Worm (Caenorhabditis elegans): ENCODE measurements around the gene msra-1.

msra-1 gene

DNA sequence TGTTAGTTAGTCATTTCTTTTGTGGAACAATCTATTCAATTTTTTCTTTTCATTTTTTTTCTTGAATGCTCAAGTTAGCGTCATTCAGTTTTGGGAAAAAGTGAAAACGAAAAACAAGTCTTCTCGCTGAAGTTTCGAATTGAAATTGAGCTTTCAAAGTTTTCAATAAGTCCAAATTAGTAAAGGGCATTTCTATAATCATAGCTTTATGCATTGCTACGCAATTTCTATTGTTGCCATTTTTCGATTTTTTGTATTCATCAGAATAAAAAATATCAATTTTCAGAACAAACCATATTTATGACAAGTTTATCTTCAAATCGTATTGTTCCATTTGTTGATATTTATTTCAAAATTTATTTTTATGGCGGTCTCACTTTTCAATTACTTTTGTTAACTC is 44.4 kb upstream of the msra-1 start, which contains the start of gene srd-55:
Gene srd-55 (plus strand): TSS at position 301 of the 400 bp plus-strand sequence.
- no peak for TF ChIP-seq nhr-28 (tag; optimal IDR thresholded peaks at IDR 0.05)
- TF ChIP-seq ceh-43 (GFP tag; optimal IDR thresholded peaks at IDR 0.05): no peak
- no peak for TF ChIP-seq blmp-1 (tag; optimal IDR thresholded peaks at IDR 0.05)
- no peak for TF ChIP-seq flh-1 (GFP tag; optimal IDR thresholded peaks at IDR 0.05)
- TF ChIP-seq elt-3 (tag; optimal IDR thresholded peaks at IDR 0.05): no peak
- TF ChIP-seq nhr-12 (tag; optimal IDR thresholded peaks at IDR 0.05): no peak
- TF ChIP-seq snpc-4 (tag; optimal IDR thresholded peaks at IDR 0.05): no peak
- no peak for TF ChIP-seq mls-2 (tag; optimal IDR thresholded peaks at IDR 0.05)
- TF ChIP-seq nhr-76 (tag; optimal IDR thresholded peaks at IDR 0.05): no peak
- no peak for TF ChIP-seq lin-32 (GFP tag; optimal IDR thresholded peaks at IDR 0.05)
- no peak for TF ChIP-seq ceh-83 (GFP tag; optimal IDR thresholded peaks at IDR 0.05)
- TF ChIP-seq nhr-2 (tag; optimal IDR thresholded peaks at IDR 0.05): no peak
- TF ChIP-seq sem-2 (GFP tag; optimal IDR thresholded peaks at IDR 0.05): no peak
- no peak for TF ChIP-seq bed-3 (GFP tag; optimal IDR thresholded peaks at IDR 0.05)
- no peak for TF ChIP-seq unc-120 (tag; optimal IDR thresholded peaks at IDR 0.05; ENCODE audit: poor library complexity, severe bottlenecking)
- no peak for TF ChIP-seq hlh-1 (tag; optimal IDR thresholded peaks at IDR 0.05)
- TF ChIP-seq tbx-8 (GFP tag; optimal IDR thresholded peaks at IDR 0.05): no peak
- TF ChIP-seq ztf-11 (tag; optimal IDR thresholded peaks at IDR 0.05): no peak
- TF ChIP-seq unc-39 (tag; optimal IDR thresholded peaks at IDR 0.05): no peak

DNA sequence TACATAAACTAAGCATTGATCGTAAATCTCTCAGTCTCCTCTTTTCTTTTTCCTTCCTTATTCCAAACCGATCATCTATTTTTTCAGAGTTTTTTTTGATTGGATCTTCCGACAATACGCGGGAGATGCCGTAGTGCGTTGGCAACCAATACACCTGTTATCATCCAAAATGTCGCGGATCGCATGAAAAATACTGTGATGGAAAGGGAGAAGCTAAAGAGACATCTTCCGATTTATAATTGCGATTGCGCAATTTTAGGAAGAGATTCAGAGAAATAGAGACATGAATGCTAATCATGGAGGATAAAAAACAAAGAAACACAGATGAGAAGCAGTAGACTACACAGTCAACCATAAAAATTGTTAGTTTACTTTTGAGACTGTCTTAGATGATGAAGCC is 42.6 kb upstream of the msra-1 start:
- TF ChIP-seq M03D4.4 (tag; optimal IDR thresholded peaks at IDR 0.05): no peak
- no peak for TF ChIP-seq nhr-12 (tag; optimal IDR thresholded peaks at IDR 0.05)
- peak; percentile 28 for TF ChIP-seq zip-8 (tag; optimal IDR thresholded peaks at IDR 0.05)
- no peak for TF ChIP-seq flh-1 (GFP tag; optimal IDR thresholded peaks at IDR 0.05)

DNA sequence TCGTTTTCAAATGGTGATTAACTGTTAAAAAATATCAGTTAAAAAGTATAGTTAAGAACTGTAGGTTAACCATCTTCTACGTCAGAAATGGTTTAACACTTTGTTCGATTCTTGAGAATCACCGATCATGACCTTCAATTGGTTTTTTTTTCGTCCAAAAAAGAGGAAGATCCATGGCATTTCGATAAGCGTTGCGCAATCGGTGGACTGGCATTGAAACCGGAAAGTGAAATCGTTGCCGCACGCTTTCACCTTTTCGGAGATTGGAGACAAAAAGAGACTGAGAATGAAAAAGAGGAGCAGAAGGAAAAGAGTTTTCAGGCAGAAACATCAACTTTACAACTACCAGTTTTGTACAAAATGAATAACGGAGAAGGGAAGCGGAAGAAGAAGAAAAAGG is 41.4 kb upstream of the msra-1 start:
- TF ChIP-seq unc-62 (GFP tag; optimal IDR thresholded peaks at IDR 0.05): no peak
- no peak for TF ChIP-seq mep-1 (tag; optimal IDR thresholded peaks at IDR 0.05)
- TF ChIP-seq zip-8 (tag; optimal IDR thresholded peaks at IDR 0.05): peak; percentile 68
- TF ChIP-seq blmp-1 (tag; optimal IDR thresholded peaks at IDR 0.05): peak; percentile 89
- peak; percentile 24 for TF ChIP-seq ham-2 (GFP tag; optimal IDR thresholded peaks at IDR 0.05)
- no peak for TF ChIP-seq lin-32 (GFP tag; optimal IDR thresholded peaks at IDR 0.05)
- no peak for TF ChIP-seq ceh-83 (GFP tag; optimal IDR thresholded peaks at IDR 0.05)
- no peak for TF ChIP-seq lsy-2 (tag; optimal IDR thresholded peaks at IDR 0.05)
- no peak for TF ChIP-seq flh-1 (GFP tag; optimal IDR thresholded peaks at IDR 0.05)
- no peak for TF ChIP-seq bed-3 (GFP tag; optimal IDR thresholded peaks at IDR 0.05)
- TF ChIP-seq unc-39 (tag; optimal IDR thresholded peaks at IDR 0.05): no peak
- no peak for TF ChIP-seq drap-1 (GFP tag; optimal IDR thresholded peaks at IDR 0.05)

DNA sequence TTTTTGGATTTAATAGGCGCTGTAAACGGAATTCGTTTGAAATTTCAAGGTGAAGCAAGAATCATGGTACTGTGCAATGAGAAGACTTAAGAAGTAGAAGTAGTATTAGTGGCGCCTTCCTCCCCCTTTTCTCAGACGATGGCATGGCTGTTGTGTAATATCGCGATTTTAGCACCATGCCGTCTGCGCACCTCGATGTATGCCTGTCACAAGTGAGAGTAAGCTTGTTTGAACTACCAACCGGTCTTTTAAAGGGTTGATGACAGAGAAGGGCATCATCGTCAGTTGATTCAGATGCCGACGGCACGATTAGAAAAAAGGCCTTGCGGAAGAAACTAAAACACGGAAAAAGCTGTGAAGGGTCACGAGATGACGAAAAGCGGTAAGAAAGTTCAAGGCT is 40.2 kb upstream of the msra-1 start:
- TF ChIP-seq ham-2 (GFP tag; optimal IDR thresholded peaks at IDR 0.05) (no peak), ceh-83 (GFP tag; optimal IDR thresholded peaks at IDR 0.05) (no peak), snpc-4 (tag; optimal IDR thresholded peaks at IDR 0.05) (no peak), zip-8 (tag; optimal IDR thresholded peaks at IDR 0.05) (no peak), mls-2 (tag; optimal IDR thresholded peaks at IDR 0.05) (no peak), nhr-2 (tag; optimal IDR thresholded peaks at IDR 0.05) (no peak), mab-5 (tag; optimal IDR thresholded peaks at IDR 0.05) (no peak), ztf-11 (tag; optimal IDR thresholded peaks at IDR 0.05) (no peak), lsy-2 (tag; optimal IDR thresholded peaks at IDR 0.05) (no peak)

DNA sequence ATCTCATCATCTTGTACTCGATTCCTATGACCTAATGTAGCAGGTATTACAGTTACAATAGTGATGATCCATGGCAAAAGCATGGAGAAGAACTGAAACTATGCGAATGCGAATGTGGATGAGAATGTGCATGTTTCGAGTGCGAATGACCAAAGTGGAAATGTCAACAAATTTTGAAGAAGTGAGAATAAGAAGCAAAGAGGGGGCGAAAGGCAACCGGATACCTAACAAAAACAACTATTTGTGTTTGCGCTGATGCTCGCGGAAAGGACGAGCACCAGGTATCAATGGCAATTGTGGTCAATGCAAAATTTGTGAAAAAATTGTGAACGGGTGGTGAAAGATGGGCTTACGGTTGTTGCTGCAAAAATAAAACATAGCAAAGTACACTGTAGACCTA is 38.8 kb upstream of the msra-1 start, which contains the start of gene nas-7:
Gene nas-7 (minus strand): TSS at position 101 of the 400 bp plus-strand sequence.
- TF ChIP-seq unc-39 (tag; optimal IDR thresholded peaks at IDR 0.05): no peak
- no peak for TF ChIP-seq zip-8 (tag; optimal IDR thresholded peaks at IDR 0.05)
- no peak for TF ChIP-seq ztf-11 (tag; optimal IDR thresholded peaks at IDR 0.05)
- TF ChIP-seq lin-32 (GFP tag; optimal IDR thresholded peaks at IDR 0.05): no peak
- TF ChIP-seq nhr-2 (tag; optimal IDR thresholded peaks at IDR 0.05): no peak
- no peak for TF ChIP-seq ces-1 (GFP tag; optimal IDR thresholded peaks at IDR 0.05)
- TF ChIP-seq lin-13 (tag; optimal IDR thresholded peaks at IDR 0.05): no peak
- no peak for TF ChIP-seq M03D4.4 (tag; optimal IDR thresholded peaks at IDR 0.05)
- TF ChIP-seq cnd-1 (tag; optimal IDR thresholded peaks at IDR 0.05): no peak
- TF ChIP-seq pha-4 (tag; optimal IDR thresholded peaks at IDR 0.05): no peak
- TF ChIP-seq nhr-76 (tag; optimal IDR thresholded peaks at IDR 0.05): no peak
- TF ChIP-seq unc-62 (GFP tag; optimal IDR thresholded peaks at IDR 0.05): no peak
- TF ChIP-seq blmp-1 (tag; optimal IDR thresholded peaks at IDR 0.05): no peak
- no peak for TF ChIP-seq sptf-1 (tag; optimal IDR thresholded peaks at IDR 0.05)
- no peak for TF ChIP-seq lsy-2 (tag; optimal IDR thresholded peaks at IDR 0.05)

Data from whole organism, mixed stage, embryonic.